Worm (Caenorhabditis elegans) whole organism, L4 larva: Measurements from ENCODE around the gene spp-8.

ENCODE experiments used
- F10B5.3 ChIP-seq: sonication (generic microtip); optimal IDR thresholded peaks from 2 replicates; lab custom pipeline; 2016; ENCODE audit warnings: mild to moderate bottlenecking, missing genetic modification characterization, missing compliant biosample characterization
- T26A8.4 ChIP-seq: fragments of 200-800 bp; sonication (Bioruptor generic); IDR thresholded peaks from 2 replicates; pipeline ENCODE4 v1.3.6; 2022; ENCODE audit warnings: missing genetic modification characterization, missing compliant biosample characterization
- Y105C5A.15 ChIP-seq: fragments of 200-800 bp; sonication (Bioruptor generic); IDR thresholded peaks from 2 replicates; pipeline ENCODE4 v1.3.6; 2022; ENCODE audit warnings: missing genetic modification characterization, missing compliant biosample characterization
- Y75B8A.6 ChIP-seq: fragments of 200-800 bp; sonication (Bioruptor generic); IDR thresholded peaks from 2 replicates; pipeline ENCODE4 v1.3.6; 2022; ENCODE audit warnings: missing genetic modification reagents, missing genetic modification characterization, missing compliant biosample characterization
- arid-1 ChIP-seq: fragments of 200-800 bp; sonication (Bioruptor generic); conservative IDR thresholded peaks from 2 replicates; pipeline ENCODE4 v1.3.6; 2022; ENCODE audit warnings: missing genetic modification reagents, missing genetic modification characterization, missing compliant biosample characterization
- ceh-44 ChIP-seq: fragments of 200-800 bp; sonication (Bioruptor generic); IDR thresholded peaks from 2 replicates; pipeline ENCODE4 v1.3.6; 2022; ENCODE audit warnings: missing genetic modification reagents, missing genetic modification characterization, missing compliant biosample characterization
- ceh-82 ChIP-seq: sonication (generic microtip); optimal IDR thresholded peaks from 2 replicates; lab custom pipeline; 2017; ENCODE audit warnings: missing biosample characterization, missing genetic modification characterization
- cey-2 ChIP-seq: sonication (generic microtip); optimal IDR thresholded peaks from 3 replicates; lab custom pipeline; 2017; ENCODE audit warnings: missing genetic modification characterization, mild to moderate bottlenecking, missing compliant biosample characterization, antibody characterized with exemption, borderline replicate concordance; ENCODE audit not compliant: insufficient read depth
- daf-12 ChIP-seq: fragments of 150-350 bp; optimal IDR thresholded peaks from 2 replicates; lab custom pipeline; 2014; ENCODE audit warnings: missing biosample characterization, missing genetic modification reagents, missing genetic modification characterization
- daf-16 ChIP-seq, 3 experiments: sonication (generic microtip); optimal IDR thresholded peaks; 2 replicates each; lab custom pipeline; 2016 to 2017; ENCODE audit warnings: missing genetic modification characterization in 3 of 3, missing genetic modification reagents in 3 of 3, mild to moderate bottlenecking in 2 of 3, missing compliant biosample characterization in 2 of 3, missing biosample characterization in 1 of 3, moderate library complexity in 1 of 3
- dmd-8 ChIP-seq: fragments of 200-800 bp; sonication (Bioruptor generic); IDR thresholded peaks from 2 replicates; pipeline ENCODE4 v1.3.6; 2022; ENCODE audit warnings: missing genetic modification characterization, missing compliant biosample characterization
- dmd-9 ChIP-seq: fragments of 200-800 bp; sonication (Bioruptor generic); IDR thresholded peaks from 2 replicates; pipeline ENCODE4 v1.3.6; 2022; ENCODE audit warnings: missing genetic modification reagents, missing genetic modification characterization, missing compliant biosample characterization
- dpl-1 ChIP-seq: fragments of 150-350 bp; optimal IDR thresholded peaks from 2 replicates; lab custom pipeline; 2014; ENCODE audit warnings: missing biosample characterization, missing genetic modification reagents, missing genetic modification characterization
- duxl-1 ChIP-seq: sonication (generic microtip); optimal IDR thresholded peaks from 2 replicates; lab custom pipeline; 2016; ENCODE audit warnings: mild to moderate bottlenecking, missing genetic modification characterization, moderate library complexity, missing compliant biosample characterization; ENCODE audit not compliant: poor library complexity
- dve-1 ChIP-seq: sonication (generic microtip); optimal IDR thresholded peaks from 2 replicates; lab custom pipeline; 2017; ENCODE audit warnings: antibody characterized with exemption, mild to moderate bottlenecking, missing genetic modification characterization, missing compliant biosample characterization; ENCODE audit not compliant: insufficient read depth
- egl-27 ChIP-seq: sonication (generic microtip); optimal IDR thresholded peaks from 3 replicates; lab custom pipeline; 2017; ENCODE audit warnings: missing biosample characterization, missing genetic modification reagents, missing genetic modification characterization
- fos-1 ChIP-seq: fragments of 150-350 bp; optimal IDR thresholded peaks from 2 replicates; lab custom pipeline; 2014; ENCODE audit warnings: missing biosample characterization, missing genetic modification characterization
- hif-1 ChIP-seq, 2 experiments: sonication (generic microtip); optimal IDR thresholded peaks; 2 replicates each; lab custom pipeline; 2016 to 2017; ENCODE audit warnings: missing compliant biosample characterization in 2 of 2, missing genetic modification characterization in 2 of 2, missing genetic modification reagents in 2 of 2, missing genotype in 2 of 2, mild to moderate bottlenecking in 1 of 2
- hlh-30 ChIP-seq: sonication (generic microtip); optimal IDR thresholded peaks from 2 replicates; lab custom pipeline; 2017; ENCODE audit warnings: antibody characterized with exemption, mild to moderate bottlenecking, missing genetic modification characterization, missing compliant biosample characterization; ENCODE audit not compliant: insufficient read depth
- jun-1 ChIP-seq: fragments of 150-350 bp; optimal IDR thresholded peaks from 2 replicates; lab custom pipeline; 2014; ENCODE audit warnings: missing biosample characterization, missing genetic modification reagents, missing genetic modification characterization
- lin-38 ChIP-seq: fragments of 200-800 bp; sonication (Bioruptor generic); IDR thresholded peaks from 2 replicates; pipeline ENCODE4 v1.3.6; 2022; ENCODE audit warnings: missing genetic modification reagents, missing genetic modification characterization, missing compliant biosample characterization
- lin-39 ChIP-seq: fragments of 150-350 bp; optimal IDR thresholded peaks from 2 replicates; lab custom pipeline; 2014; ENCODE audit warnings: missing biosample characterization, missing genetic modification reagents, missing genetic modification characterization
- lsy-2 ChIP-seq, 2 experiments: fragments of 150-350 bp in 1 of 2; sonication (generic microtip) in 1 of 2; optimal IDR thresholded peaks; 2 replicates each; lab custom pipeline; 2014 to 2017; ENCODE audit warnings: missing biosample characterization in 2 of 2, missing genetic modification characterization in 2 of 2
- madf-9 ChIP-seq: fragments of 200-800 bp; sonication (Bioruptor generic); conservative IDR thresholded peaks from 2 replicates; pipeline ENCODE4 v1.3.6; 2022; ENCODE audit warnings: missing genetic modification reagents, missing genetic modification characterization, missing compliant biosample characterization
- mdl-1 ChIP-seq, 2 experiments: fragments of 150-350 bp in 1 of 2; sonication (generic microtip) in 1 of 2; optimal IDR thresholded peaks; 2 replicates each; lab custom pipeline; 2014 to 2017; ENCODE audit warnings: missing biosample characterization in 2 of 2, missing genetic modification characterization in 2 of 2
- mdt-29 ChIP-seq: fragments of 200-800 bp; sonication (Bioruptor generic); IDR thresholded peaks from 2 replicates; pipeline ENCODE4 v1.3.6; 2022; ENCODE audit warnings: missing genetic modification reagents, missing genetic modification characterization, missing compliant biosample characterization
- mep-1 ChIP-seq: fragments of 150-350 bp; sonication (generic microtip); optimal IDR thresholded peaks from 3 replicates; lab custom pipeline; 2014; ENCODE audit warnings: missing biosample characterization, missing genetic modification characterization
- mxl-2 ChIP-seq: fragments of 200-800 bp; sonication (Bioruptor generic); conservative IDR thresholded peaks from 2 replicates; pipeline ENCODE4 v1.3.6; 2022; ENCODE audit warnings: missing genetic modification reagents, missing genetic modification characterization, missing compliant biosample characterization
- nhr-10 ChIP-seq: fragments of 150-350 bp; optimal IDR thresholded peaks from 2 replicates; lab custom pipeline; 2014; ENCODE audit warnings: missing biosample characterization, missing genetic modification characterization
- nhr-11 ChIP-seq: fragments of 150-350 bp; optimal IDR thresholded peaks from 2 replicates; lab custom pipeline; 2014; ENCODE audit warnings: missing biosample characterization, missing genetic modification characterization
- nhr-28 ChIP-seq: fragments of 150-350 bp; optimal IDR thresholded peaks from 2 replicates; lab custom pipeline; 2014; ENCODE audit warnings: missing biosample characterization, missing genetic modification characterization
- nhr-76 ChIP-seq: fragments of 150-350 bp; optimal IDR thresholded peaks from 2 replicates; lab custom pipeline; 2014; ENCODE audit warnings: missing biosample characterization, missing genetic modification characterization
- pha-4 ChIP-seq, 2 experiments: fragments of 150-350 bp in 1 of 2; fragments of 200-800 bp in 1 of 2; sonication (Bioruptor generic) in 1 of 2; IDR thresholded peaks in 1 of 2; optimal IDR thresholded peaks in 1 of 2; 2 replicates each; pipeline versions ENCODE4 v1.3.6 to Lab custom; 2014 to 2022; ENCODE audit warnings: missing genetic modification characterization in 2 of 2, missing genetic modification reagents in 2 of 2, missing biosample characterization in 1 of 2, missing compliant biosample characterization in 1 of 2
- php-3 ChIP-seq: fragments of 200-800 bp; sonication (Bioruptor generic); IDR thresholded peaks from 2 replicates; pipeline ENCODE4 v1.3.6; 2022; ENCODE audit warnings: missing genetic modification reagents, missing genetic modification characterization, missing compliant biosample characterization
- pqm-1 ChIP-seq: sonication (generic microtip); optimal IDR thresholded peaks from 2 replicates; lab custom pipeline; 2017; ENCODE audit warnings: missing biosample characterization, missing genetic modification characterization
- rbr-2 ChIP-seq: sonication (generic microtip); optimal IDR thresholded peaks from 2 replicates; lab custom pipeline; 2016; ENCODE audit warnings: missing genotype, missing genetic modification characterization, missing compliant biosample characterization
- set-16 ChIP-seq: fragments of 200-800 bp; sonication (Bioruptor generic); IDR thresholded peaks from 2 replicates; pipeline ENCODE4 v1.3.6; 2022; ENCODE audit warnings: missing genetic modification reagents, missing genetic modification characterization, missing compliant biosample characterization
- spr-1 ChIP-seq: sonication (generic microtip); optimal IDR thresholded peaks from 2 replicates; lab custom pipeline; 2016; ENCODE audit warnings: mild to moderate bottlenecking, missing genetic modification characterization, missing compliant biosample characterization
- spr-3 ChIP-seq: fragments of 200-800 bp; sonication (Bioruptor generic); optimal IDR thresholded peaks from 2 replicates; lab custom pipeline; 2018; ENCODE audit warnings: mild to moderate bottlenecking, missing genetic modification characterization, missing compliant biosample characterization
- tag-97 ChIP-seq: fragments of 200-800 bp; sonication (Bioruptor generic); IDR thresholded peaks from 2 replicates; pipeline ENCODE4 v1.3.6; 2022; ENCODE audit warnings: missing genetic modification characterization, missing compliant biosample characterization
- unc-39 ChIP-seq: sonication (generic microtip); optimal IDR thresholded peaks from 2 replicates; lab custom pipeline; 2017; ENCODE audit warnings: missing biosample characterization, missing genetic modification characterization
- unc-62 ChIP-seq, 3 experiments: fragments of 150-350 bp in 1 of 3; sonication (generic microtip); optimal IDR thresholded peaks in 2 of 3; peaks in 1 of 3; 1 replicate in 1 of 3; 2 replicates in 2 of 3; lab custom pipeline; 2014 to 2017; ENCODE audit warnings: missing biosample characterization in 3 of 3, missing genetic modification characterization in 3 of 3, missing genetic modification reagents in 3 of 3, missing genotype in 1 of 3
- zag-1 ChIP-seq: fragments of 150-350 bp; optimal IDR thresholded peaks from 2 replicates; lab custom pipeline; 2014; ENCODE audit warnings: missing biosample characterization, missing genetic modification characterization

Gene spp-8

DNA sequence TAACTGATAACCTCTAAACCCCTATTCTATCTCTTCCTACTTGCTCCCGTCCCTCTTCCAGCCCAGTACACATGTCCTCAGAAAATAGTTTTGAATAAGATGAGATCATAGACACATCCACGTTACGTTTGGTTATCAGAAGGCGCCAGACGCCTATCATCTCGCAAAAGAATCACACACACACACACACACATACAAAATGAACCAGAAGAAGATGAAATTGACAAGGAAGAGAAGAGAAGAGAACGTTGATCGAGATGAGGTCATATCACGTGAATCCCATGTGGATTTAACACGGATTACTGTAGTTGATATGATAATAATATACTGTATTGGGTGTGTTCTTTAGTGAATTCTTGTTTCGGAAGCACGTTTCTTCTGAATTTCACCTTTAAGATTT lies 44.6 kb downstream of the spp-8 start (continued):
- TF ChIP-seq dmd-8 (no peak), unc-62 (GFP tag; optimal IDR thresholded peaks at IDR 0.05 in 1 of 2; lab: Kevin White, UChicago) (peak in 1 of 2 experiments; percentile 98), unc-62 (tag; optimal IDR thresholded peaks at IDR 0.05; lab: Kevin White, UChicago) (no peak), mxl-2 (peak; percentile 94)

DNA sequence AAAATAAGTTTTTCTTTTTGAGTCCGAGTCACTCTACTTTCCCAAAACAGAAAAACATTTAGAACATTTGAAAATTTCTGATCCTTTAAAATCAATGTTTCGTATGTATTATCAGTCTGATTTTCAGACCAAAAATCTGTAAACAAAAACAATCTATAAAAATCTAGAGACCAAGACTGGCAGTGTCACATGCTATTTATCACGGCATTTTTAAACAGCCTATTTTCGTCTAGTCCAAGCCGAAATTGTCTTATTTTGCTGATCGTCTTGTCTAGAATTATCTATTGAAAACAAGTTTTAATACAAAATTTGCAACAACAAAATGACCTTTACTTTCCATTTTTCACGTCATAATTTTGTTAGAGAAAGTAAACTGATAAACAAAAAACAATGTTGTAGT lies 45.1 kb downstream of the spp-8 start:
- TF ChIP-seq daf-16 (GFP tag; optimal IDR thresholded peaks at IDR 0.05; lab: Kevin White, UChicago), result no peak
- TF ChIP-seq daf-16 (tag; optimal IDR thresholded peaks at IDR 0.05; lab: Kevin White, UChicago), result peak; percentile 97
- TF ChIP-seq zag-1 (tag; lab: Kevin White, UChicago), result no peak
- no peak for TF ChIP-seq dmd-9 (GFP tag; lab: Robert Waterston, UW)
- TF ChIP-seq dpl-1 (GFP tag; lab: Kevin White, UChicago), result no peak
- no peak for TF ChIP-seq Y105C5A.15 (GFP tag; lab: Robert Waterston, UW)
- TF ChIP-seq dve-1 (tag; lab: Kevin White, UChicago), result peak; percentile 27
- no peak for TF ChIP-seq unc-39 (tag; lab: Kevin White, UChicago)
- no peak for TF ChIP-seq egl-27 (tag; lab: Kevin White, UChicago)
- TF ChIP-seq nhr-10, result no peak

DNA sequence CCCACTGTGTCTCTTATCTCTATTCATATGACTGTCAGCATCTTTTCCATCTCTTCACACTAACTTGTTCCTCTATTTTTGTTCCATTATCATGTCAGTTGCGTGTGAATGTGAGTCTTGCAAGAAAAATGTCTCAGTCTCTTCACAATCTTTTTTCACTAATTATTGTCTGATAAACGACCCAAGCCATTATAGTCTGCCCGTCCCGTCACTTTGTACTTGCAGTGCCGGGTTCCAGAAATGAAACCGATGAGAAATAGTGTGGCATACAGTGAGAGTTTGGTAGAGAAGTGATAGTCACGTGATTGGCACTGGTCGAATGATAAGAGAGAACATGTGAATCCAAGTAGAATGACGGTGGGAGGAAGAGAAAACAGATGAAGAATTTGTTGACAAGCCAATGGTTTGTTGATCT lies 46.1 kb downstream of the spp-8 start:
- TF ChIP-seq set-16, result no peak
- TF ChIP-seq unc-62 (GFP tag; optimal IDR thresholded peaks at IDR 0.05 in 1 of 2; lab: Kevin White, UChicago), result peak in 1 of 2 experiments; percentile 69
- peak; percentile 47 for TF ChIP-seq unc-62 (tag; optimal IDR thresholded peaks at IDR 0.05; lab: Kevin White, UChicago)
- TF ChIP-seq fos-1 (tag; lab: Kevin White, UChicago), result no peak
- TF ChIP-seq php-3 (GFP tag; lab: Robert Waterston, UW), result peak; percentile 96
- no peak for TF ChIP-seq ceh-44 (GFP tag; lab: Robert Waterston, UW)
- TF ChIP-seq arid-1 (GFP tag; lab: Robert Waterston, UW), result 0 out of 2 replicates have a peak, but pooled peaks have one; percentile 27
- peak; percentile 97 for TF ChIP-seq cey-2
- no peak for TF ChIP-seq daf-12 (tag; lab: Kevin White, UChicago)
- no peak for TF ChIP-seq lin-39 (tag; lab: Kevin White, UChicago)
- TF ChIP-seq ceh-82 (tag; lab: Kevin White, UChicago), result no peak
- no peak for TF ChIP-seq dmd-9 (GFP tag; lab: Robert Waterston, UW)
- TF ChIP-seq mdt-29 (GFP tag; lab: Robert Waterston, UW), result peak; percentile 89
- TF ChIP-seq Y75B8A.6 (GFP tag; lab: Robert Waterston, UW), result 0 out of 2 replicates have a peak, but pooled peaks have one; percentile 17
- TF ChIP-seq lin-38 (GFP tag; lab: Robert Waterston, UW), result peak; percentile 34; the same call in 1 of the 2 replicates
- 0 out of 2 replicates have a peak, but pooled peaks have one; percentile 3 for TF ChIP-seq madf-9
- peak; percentile 60 for TF ChIP-seq dpl-1 (GFP tag; lab: Kevin White, UChicago)
- TF ChIP-seq rbr-2, result peak; percentile 34
- TF ChIP-seq F10B5.3 (tag; lab: Kevin White, UChicago), result no peak
- TF ChIP-seq spr-1 (tag; lab: Kevin White, UChicago), result peak; percentile 87
- peak; percentile 82 for TF ChIP-seq nhr-76 (tag; lab: Kevin White, UChicago)
- peak; percentile 97 to 99 for TF ChIP-seq daf-16 (GFP tag; optimal IDR thresholded peaks at IDR 0.05; lab: Kevin White, UChicago)
- peak; percentile 98 for TF ChIP-seq daf-16 (tag; optimal IDR thresholded peaks at IDR 0.05; lab: Kevin White, UChicago)
- TF ChIP-seq mxl-2, result peak; percentile 84
- peak; percentile 79 to 95 for TF ChIP-seq mdl-1 (tag; optimal IDR thresholded peaks at IDR 0.05; lab: Kevin White, UChicago)
- peak; percentile 92 for TF ChIP-seq nhr-10
- peak; percentile 99 for TF ChIP-seq nhr-28 (tag; lab: Kevin White, UChicago)
- TF ChIP-seq lsy-2 (tag; optimal IDR thresholded peaks at IDR 0.05; lab: Kevin White, UChicago), result peak; percentile 75 to 84
- TF ChIP-seq zag-1 (tag; lab: Kevin White, UChicago), result no peak
- no peak for TF ChIP-seq tag-97 (GFP tag; lab: Robert Waterston, UW)
- peak; percentile 93 for TF ChIP-seq pqm-1 (tag; lab: Kevin White, UChicago)
- no peak for TF ChIP-seq spr-3 (GFP tag; lab: Kevin White, UChicago)
- peak; percentile 81 for TF ChIP-seq T26A8.4 (GFP tag; lab: Robert Waterston, UW)
- TF ChIP-seq nhr-11 (tag; lab: Kevin White, UChicago), result peak; percentile 95
- peak; percentile 75 for TF ChIP-seq pha-4 (GFP tag; IDR thresholded peaks at IDR 0.05; lab: Robert Waterston, UW)
- no peak for TF ChIP-seq pha-4 (tag; optimal IDR thresholded peaks at IDR 0.05; lab: Kevin White, UChicago)
- peak; percentile 7 for TF ChIP-seq duxl-1 (tag; lab: Kevin White, UChicago)
- peak; percentile 89 for TF ChIP-seq jun-1 (tag; lab: Kevin White, UChicago)
- TF ChIP-seq hif-1 (tag; optimal IDR thresholded peaks at IDR 0.05; lab: Kevin White, UChicago), result peak; percentile 80 to 91
- TF ChIP-seq hlh-30 (tag; lab: Kevin White, UChicago), result peak; percentile 98
- peak; percentile 81 for TF ChIP-seq mep-1 (tag; lab: Kevin White, UChicago)
